Worm (Caenorhabditis elegans) whole organism, late embryonic: ENCODE results near the gene dpy-20.

ENCODE experiments used
- dve-1 ChIP-seq: sonication (generic microtip); optimal IDR thresholded peaks from 2 replicates; lab custom pipeline; 2017; ENCODE audit warnings: antibody characterized with exemption, mild to moderate bottlenecking, missing genetic modification characterization, missing compliant biosample characterization
- pqm-1 ChIP-seq: sonication (generic microtip); optimal IDR thresholded peaks from 2 replicates; lab custom pipeline; 2016; ENCODE audit warnings: missing genetic modification characterization, missing compliant biosample characterization

ce11 chrIV:11723255-11723654 lies 22.6 kb upstream of the dpy-20 start:
- no peak for TF ChIP-seq dve-1
- no peak for TF ChIP-seq pqm-1 (tag; lab: Kevin White, UChicago)
